Fruit fly (Drosophila melanogaster) whole organism, embryonic: ENCODE results near the gene CG7634.

Experiments used
- Atf-2 ChIP-seq: fragments of 200-800 bp; sonication (Bioruptor generic); optimal IDR thresholded peaks from 2 replicates; lab custom pipeline; 2016; ENCODE audit warnings: missing biosample characterization, missing genetic modification characterization
- CG10209 ChIP-seq: fragments of 200-800 bp; sonication (Bioruptor generic); optimal IDR thresholded peaks from 3 replicates; lab custom pipeline; 2017; ENCODE audit warnings: missing biosample characterization, mild to moderate bottlenecking, missing genetic modification characterization, missing genetic modification reagents
- CG10979 ChIP-seq: fragments of 200-800 bp; sonication (Bioruptor generic); optimal IDR thresholded peaks from 2 replicates; lab custom pipeline; 2018; ENCODE audit warnings: missing biosample characterization, mild to moderate bottlenecking, missing genetic modification characterization, moderate library complexity
- CG12104 ChIP-seq: fragments of 200-800 bp; sonication (Bioruptor generic); optimal IDR thresholded peaks from 3 replicates; lab custom pipeline; 2016; ENCODE audit warnings: missing biosample characterization, missing genetic modification characterization
- CG12391 ChIP-seq: fragments of 200-800 bp; sonication (Bioruptor generic); optimal IDR thresholded peaks from 3 replicates; lab custom pipeline; 2018; ENCODE audit warnings: missing biosample characterization, mild to moderate bottlenecking, missing genetic modification characterization, moderate library complexity
- CG12659 ChIP-seq: fragments of 200-800 bp; sonication (Bioruptor generic); optimal IDR thresholded peaks from 3 replicates; lab custom pipeline; 2017; ENCODE audit warnings: mild to moderate bottlenecking, missing biosample characterization, missing genetic modification reagents, missing genetic modification characterization
- CG13287 ChIP-seq: fragments of 200-800 bp; sonication (Bioruptor generic); IDR thresholded peaks from 2 replicates; pipeline ENCODE4 v1.3.6; 2022; ENCODE audit warnings: missing biosample characterization, missing genetic modification characterization; ENCODE audit not compliant: partially characterized antibody
- CG13775 ChIP-seq: fragments of 200-800 bp; sonication (Bioruptor generic); optimal IDR thresholded peaks from 3 replicates; lab custom pipeline; 2017; ENCODE audit warnings: missing biosample characterization, mild to moderate bottlenecking, missing genetic modification characterization
- CG14050 ChIP-seq: fragments of 200-800 bp; sonication (Bioruptor generic); IDR thresholded peaks from 3 replicates; pipeline ENCODE4 v1.3.6; 2022; ENCODE audit warnings: missing biosample characterization, missing genetic modification characterization
- CG14710 ChIP-seq: fragments of 200-800 bp; sonication (Bioruptor generic); optimal IDR thresholded peaks from 3 replicates; lab custom pipeline; 2019; ENCODE audit warnings: missing biosample characterization, mild to moderate bottlenecking, missing genetic modification characterization, moderate library complexity
- CG15514 ChIP-seq: fragments of 200-800 bp; sonication (Bioruptor generic); optimal IDR thresholded peaks from 3 replicates; lab custom pipeline; 2017; ENCODE audit warnings: missing biosample characterization, missing genetic modification characterization, mild to moderate bottlenecking, moderate library complexity, missing genetic modification reagents
- CG1603 ChIP-seq: fragments of 200-800 bp; sonication (Bioruptor generic); optimal IDR thresholded peaks from 2 replicates; lab custom pipeline; 2019; ENCODE audit warnings: missing biosample characterization, mild to moderate bottlenecking, missing genetic modification characterization, moderate library complexity
- CG17802 ChIP-seq: fragments of 200-800 bp; sonication (Bioruptor generic); optimal IDR thresholded peaks from 2 replicates; lab custom pipeline; 2018; ENCODE audit warnings: missing biosample characterization, mild to moderate bottlenecking, missing genetic modification characterization, moderate library complexity
- CG17829 ChIP-seq: fragments of 200-800 bp; optimal IDR thresholded peaks from 2 replicates; lab custom pipeline; 2019; ENCODE audit warnings: missing biosample characterization, mild to moderate bottlenecking, missing genetic modification characterization, moderate library complexity
- CG1792 ChIP-seq: fragments of 200-800 bp; sonication (Bioruptor generic); optimal IDR thresholded peaks from 2 replicates; lab custom pipeline; 2016; ENCODE audit warnings: missing biosample characterization, missing genetic modification characterization
- CG18262 ChIP-seq: fragments of 200-800 bp; optimal IDR thresholded peaks from 3 replicates; lab custom pipeline; 2019; ENCODE audit warnings: missing biosample characterization, mild to moderate bottlenecking, missing genetic modification characterization, moderate library complexity
- CG2120 ChIP-seq: fragments of 200-800 bp; sonication (Bioruptor generic); optimal IDR thresholded peaks from 3 replicates; lab custom pipeline; 2016; ENCODE audit warnings: missing biosample characterization, missing genetic modification characterization
- CG30020 ChIP-seq: fragments of 200-800 bp; optimal IDR thresholded peaks from 2 replicates; lab custom pipeline; 2019; ENCODE audit warnings: missing biosample characterization, mild to moderate bottlenecking, missing genetic modification characterization, moderate library complexity
- CG3281 ChIP-seq: fragments of 200-800 bp; sonication (Bioruptor generic); optimal IDR thresholded peaks from 3 replicates; lab custom pipeline; 2017; ENCODE audit warnings: missing biosample characterization, mild to moderate bottlenecking, missing genetic modification characterization
- CG6254 ChIP-seq: fragments of 200-800 bp; sonication (Bioruptor generic); optimal IDR thresholded peaks from 3 replicates; lab custom pipeline; 2017; ENCODE audit warnings: mild to moderate bottlenecking, missing biosample characterization, missing genetic modification reagents, missing genetic modification characterization
- CG6689 ChIP-seq: fragments of 200-800 bp; sonication (Bioruptor generic); IDR thresholded peaks from 2 replicates; pipeline ENCODE4 v1.3.6; 2022; ENCODE audit warnings: missing biosample characterization, missing genetic modification characterization
- CG7786 ChIP-seq: fragments of 200-800 bp; sonication (Bioruptor generic); optimal IDR thresholded peaks from 2 replicates; lab custom pipeline; 2016; ENCODE audit warnings: missing biosample characterization, missing genetic modification characterization
- CG8290 ChIP-seq, 3 experiments: fragments of 200-800 bp; sonication (Bioruptor generic); optimal IDR thresholded peaks; 2 replicates each; lab custom pipeline; 2016 to 2019; ENCODE audit warnings: missing biosample characterization in 3 of 3, missing genetic modification characterization in 3 of 3, mild to moderate bottlenecking in 2 of 3, moderate library complexity in 1 of 3
- CG8924 ChIP-seq: fragments of 200-800 bp; optimal IDR thresholded peaks from 3 replicates; lab custom pipeline; 2019; ENCODE audit warnings: missing biosample characterization, mild to moderate bottlenecking, missing genetic modification characterization, moderate library complexity
- CG9609 ChIP-seq: fragments of 200-800 bp; sonication (Bioruptor generic); optimal IDR thresholded peaks from 3 replicates; lab custom pipeline; 2016; ENCODE audit warnings: missing biosample characterization, missing genetic modification characterization
- CrebB ChIP-seq: fragments of 200-800 bp; sonication (Bioruptor generic); optimal IDR thresholded peaks from 3 replicates; lab custom pipeline; 2018; ENCODE audit warnings: missing biosample characterization, mild to moderate bottlenecking, missing genetic modification characterization
- Doc3 ChIP-seq: fragments of 200-800 bp; sonication (Bioruptor generic); IDR thresholded peaks from 3 replicates; pipeline ENCODE4 v1.3.6; 2022; ENCODE audit warnings: missing biosample characterization, missing genetic modification characterization; ENCODE audit not compliant: partially characterized antibody
- Ets97D ChIP-seq: fragments of 200-800 bp; sonication (Bioruptor generic); optimal IDR thresholded peaks from 3 replicates; lab custom pipeline; 2016; ENCODE audit warnings: missing biosample characterization, missing genetic modification characterization
- Fer1 ChIP-seq: fragments of 200-800 bp; sonication (Bioruptor generic); optimal IDR thresholded peaks from 2 replicates; lab custom pipeline; 2017; ENCODE audit warnings: missing biosample characterization, mild to moderate bottlenecking, missing genetic modification characterization
- Hand ChIP-seq: fragments of 200-800 bp; sonication (Bioruptor generic); optimal IDR thresholded peaks from 2 replicates; lab custom pipeline; 2017; ENCODE audit warnings: mild to moderate bottlenecking, missing biosample characterization, missing genetic modification reagents, missing genetic modification characterization
- Lhr ChIP-seq: fragments of 200-800 bp; sonication (Bioruptor generic); optimal IDR thresholded peaks from 3 replicates; lab custom pipeline; 2017; ENCODE audit warnings: mild to moderate bottlenecking, missing biosample characterization, missing genetic modification reagents, missing genetic modification characterization
- Nf-YB ChIP-seq: fragments of 200-800 bp; sonication (Bioruptor generic); optimal IDR thresholded peaks from 3 replicates; lab custom pipeline; 2019; ENCODE audit warnings: missing biosample characterization, mild to moderate bottlenecking, missing genetic modification characterization, moderate library complexity
- bbx ChIP-seq: fragments of 200-800 bp; sonication (Bioruptor generic); IDR thresholded peaks from 2 replicates; pipeline ENCODE4 v1.3.6; 2022; ENCODE audit warnings: missing biosample characterization, missing genetic modification characterization; ENCODE audit not compliant: partially characterized antibody
- bigmax ChIP-seq: fragments of 200-800 bp; sonication (Bioruptor generic); optimal IDR thresholded peaks from 2 replicates; lab custom pipeline; 2018; ENCODE audit warnings: missing biosample characterization, mild to moderate bottlenecking, missing genetic modification characterization
- ftz-f1 ChIP-seq: fragments of 200-800 bp; sonication (Bioruptor generic); optimal IDR thresholded peaks from 2 replicates; lab custom pipeline; 2016; ENCODE audit warnings: missing biosample characterization, missing genetic modification characterization
- gem ChIP-seq: fragments of 200-800 bp; sonication (Bioruptor generic); optimal IDR thresholded peaks from 2 replicates; lab custom pipeline; 2019; ENCODE audit warnings: missing biosample characterization, mild to moderate bottlenecking, missing genetic modification characterization, moderate library complexity
- grau ChIP-seq: fragments of 200-800 bp; optimal IDR thresholded peaks from 3 replicates; lab custom pipeline; 2019; ENCODE audit warnings: missing biosample characterization, mild to moderate bottlenecking, missing genetic modification characterization, moderate library complexity
- gro ChIP-seq: fragments of 200-800 bp; sonication (Bioruptor generic); optimal IDR thresholded peaks from 2 replicates; lab custom pipeline; 2016; ENCODE audit warnings: missing biosample characterization, missing genetic modification characterization
- gsb-n ChIP-seq: fragments of 200-800 bp; sonication (Bioruptor generic); optimal IDR thresholded peaks from 3 replicates; lab custom pipeline; 2018; ENCODE audit warnings: missing biosample characterization, mild to moderate bottlenecking, missing genetic modification characterization
- gt ChIP-seq: fragments of 200-800 bp; sonication (Bioruptor generic); IDR thresholded peaks from 2 replicates; pipeline ENCODE4 v1.3.6; 2022; ENCODE audit warnings: missing biosample characterization, missing genetic modification characterization
- lmd ChIP-seq: fragments of 200-800 bp; sonication (Bioruptor generic); IDR thresholded peaks from 2 replicates; pipeline ENCODE4 v1.3.6; 2022; ENCODE audit warnings: missing biosample characterization, missing genetic modification characterization
- lola ChIP-seq, 3 experiments: fragments of >200 bp in 2 of 3; fragments of 200-800 bp in 1 of 3; sonication (Bioruptor generic) in 1 of 3; optimal IDR thresholded peaks; 2 replicates each; lab custom pipeline; 2017 to 2019; ENCODE audit warnings: missing biosample characterization in 3 of 3, missing genetic modification characterization in 3 of 3, mild to moderate bottlenecking in 1 of 3, moderate library complexity in 1 of 3
- nmo ChIP-seq: fragments of 200-800 bp; sonication (Bioruptor generic); optimal IDR thresholded peaks from 2 replicates; lab custom pipeline; 2018; ENCODE audit warnings: missing biosample characterization, mild to moderate bottlenecking, missing genetic modification characterization, moderate library complexity
- sug ChIP-seq: fragments of 200-800 bp; optimal IDR thresholded peaks from 2 replicates; lab custom pipeline; 2019; ENCODE audit warnings: missing biosample characterization, mild to moderate bottlenecking, missing genetic modification characterization, moderate library complexity
- tin ChIP-seq: fragments of 200-800 bp; sonication (Bioruptor generic); optimal IDR thresholded peaks from 3 replicates; lab custom pipeline; 2016; ENCODE audit warnings: missing biosample characterization, missing genetic modification characterization
- trem ChIP-seq: fragments of 200-800 bp; optimal IDR thresholded peaks from 3 replicates; lab custom pipeline; 2019; ENCODE audit warnings: missing biosample characterization, mild to moderate bottlenecking, missing genetic modification characterization, moderate library complexity
- vvl ChIP-seq: fragments of 200-800 bp; sonication (Bioruptor generic); IDR thresholded peaks from 2 replicates; pipeline ENCODE4 v1.3.6; 2022; ENCODE audit warnings: missing biosample characterization, missing genetic modification characterization
- zen ChIP-seq: fragments of 200-800 bp; sonication (Bioruptor generic); optimal IDR thresholded peaks from 3 replicates; lab custom pipeline; 2018; ENCODE audit warnings: missing biosample characterization, mild to moderate bottlenecking, missing genetic modification characterization, moderate library complexity

CG7634 gene

DNA sequence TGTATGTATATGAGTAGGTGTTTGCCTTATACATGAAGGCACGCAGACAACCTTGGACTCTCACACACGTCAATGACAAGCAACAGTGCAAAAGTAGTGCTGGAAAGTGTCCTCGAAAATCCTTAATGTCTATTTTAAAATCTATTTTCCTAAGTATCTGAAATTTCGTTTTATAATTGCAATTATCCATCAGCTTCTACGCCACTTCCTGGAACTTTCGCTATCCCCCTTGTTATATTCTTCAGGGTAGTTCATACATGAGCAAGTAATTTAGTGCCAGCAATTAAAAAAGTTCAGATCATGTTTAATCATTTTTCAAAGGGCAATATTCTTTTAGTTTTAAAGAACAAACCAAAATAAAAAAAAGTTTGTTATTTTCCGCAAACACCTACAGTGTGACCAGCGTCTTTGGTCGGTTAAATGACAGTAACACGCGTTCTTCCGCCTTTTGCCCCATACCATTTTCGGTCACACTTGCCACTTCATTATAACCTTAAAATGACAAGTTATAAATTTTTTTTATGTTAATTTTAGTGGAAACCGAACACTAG lies 48.4 kb upstream of the CG7634 start (continued):
- TF ChIP-seq Nf-YB (GFP tag; lab: Kevin White, UChicago) (peak; percentile 7), CG8924 (peak; percentile 59), CG7786 (GFP tag; lab: Kevin White, UChicago) (peak; percentile 42), CG10209 (GFP tag; lab: Kevin White, UChicago) (peak; percentile 14), Fer1 (GFP tag; lab: Kevin White, UChicago) (peak; percentile 17), gro (peak; percentile 3), trem (tag; lab: Kevin White, UChicago) (peak; percentile 68), CG12659 (peak; percentile 69), CG12391 (tag; lab: Kevin White, UChicago) (peak; percentile 54), vvl (GFP tag; lab: Robert Waterston, UW) (peak; percentile 42), CG13287 (GFP tag; lab: Robert Waterston, UW) (peak; percentile 34; the same call in 1 of the 2 replicates), Ets97D (GFP tag; lab: Kevin White, UChicago) (peak; percentile 70), CG6689 (GFP tag; lab: Robert Waterston, UW) (peak; percentile 17; the same call in 1 of the 2 replicates), CG2120 (GFP tag; lab: Kevin White, UChicago) (peak; percentile 58), lmd (no peak), nmo (peak; percentile 57), CG30020 (tag; lab: Kevin White, UChicago) (peak; percentile 53), gt (GFP tag; lab: Robert Waterston, UW) (no peak), CG8290 (GFP tag; optimal IDR thresholded peaks at IDR 0.05; lab: Kevin White, UChicago) (peak; percentile 13), CG8290 (tag; optimal IDR thresholded peaks at IDR 0.05; lab: Kevin White, UChicago) (no peak), CG1603 (tag; lab: Kevin White, UChicago) (peak; percentile 14), Hand (peak; percentile 18), Atf-2 (GFP tag; lab: Kevin White, UChicago) (peak; percentile 13), CG14710 (peak; percentile 62), CG3281 (GFP tag; lab: Kevin White, UChicago) (peak; percentile 27), CG18262 (tag; lab: Kevin White, UChicago) (peak; percentile 10), CG12104 (GFP tag; lab: Kevin White, UChicago) (no peak), Doc3 (GFP tag; lab: Robert Waterston, UW) (no peak), CG13775 (peak; percentile 5), CG10979 (tag; lab: Kevin White, UChicago) (peak; percentile 7), gsb-n (tag; lab: Kevin White, UChicago) (peak; percentile 38), bigmax (GFP tag; lab: Kevin White, UChicago) (peak; percentile 100), CG17829 (tag; lab: Kevin White, UChicago) (peak; percentile 40), Lhr (peak; percentile 73), grau (tag; lab: Kevin White, UChicago) (peak; percentile 3), CG9609 (GFP tag; lab: Kevin White, UChicago) (peak; percentile 14), CG14050 (GFP tag; lab: Robert Waterston, UW) (no peak), zen (tag; lab: Kevin White, UChicago) (peak; percentile 26), tin (peak; percentile 18), gem (tag; lab: Kevin White, UChicago) (peak; percentile 31), sug (tag; lab: Kevin White, UChicago) (peak; percentile 23), CG6254 (peak; percentile 16), CrebB (tag; lab: Kevin White, UChicago) (no peak), ftz-f1 (GFP tag; lab: Kevin White, UChicago) (peak; percentile 87), bbx (GFP tag; lab: Robert Waterston, UW) (0 out of 2 replicates have a peak, but pooled peaks have one; percentile 15), CG17802 (tag; lab: Kevin White, UChicago) (peak; percentile 29), lola (GFP tag; optimal IDR thresholded peaks at IDR 0.05; lab: Kevin White, UChicago) (peak in 1 of 3 experiments; percentile 8), CG15514 (GFP tag; lab: Kevin White, UChicago) (peak; percentile 31), CG1792 (no peak)
